Fruit fly (Drosophila melanogaster) whole organism, embryonic: ENCODE measurements around the gene CG34293.

Source experiments
- ATbp ChIP-seq: fragments of 200-800 bp; sonication (Bioruptor generic); optimal IDR thresholded peaks from 2 replicates; lab custom pipeline; 2017; ENCODE audit warnings: missing biosample characterization, mild to moderate bottlenecking, missing genetic modification characterization, missing genetic modification reagents
- Atf3 ChIP-seq: fragments of 200-800 bp; sonication (Bioruptor generic); optimal IDR thresholded peaks from 3 replicates; lab custom pipeline; 2016; ENCODE audit warnings: missing biosample characterization, missing genetic modification characterization
- Atf6 ChIP-seq: fragments of 200-800 bp; sonication (Bioruptor generic); IDR thresholded peaks from 2 replicates; pipeline ENCODE4 v1.3.6; 2022; ENCODE audit warnings: missing biosample characterization, missing genetic modification characterization
- BEAF-32 ChIP-seq: fragments of 200-800 bp; sonication (Bioruptor generic); optimal IDR thresholded peaks from 3 replicates; lab custom pipeline; 2017; ENCODE audit warnings: missing biosample characterization, missing genetic modification characterization, mild to moderate bottlenecking, moderate library complexity, missing genetic modification reagents
- CG10431 ChIP-seq: fragments of 200-800 bp; sonication (Bioruptor generic); optimal IDR thresholded peaks from 3 replicates; lab custom pipeline; 2018; ENCODE audit warnings: missing biosample characterization, mild to moderate bottlenecking, missing genetic modification characterization
- CG10543 ChIP-seq: fragments of 200-800 bp; sonication (Bioruptor generic); optimal IDR thresholded peaks from 3 replicates; lab custom pipeline; 2017; ENCODE audit warnings: missing biosample characterization, mild to moderate bottlenecking, missing genetic modification characterization, moderate library complexity
- CG10654 ChIP-seq: fragments of 200-800 bp; sonication (Bioruptor generic); optimal IDR thresholded peaks from 2 replicates; lab custom pipeline; 2016; ENCODE audit warnings: missing biosample characterization, missing genetic modification characterization
- CG10959 ChIP-seq: fragments of 200-800 bp; sonication (Bioruptor generic); IDR thresholded peaks from 2 replicates; pipeline ENCODE4 v1.3.6; 2022; ENCODE audit warnings: missing biosample characterization, missing genetic modification characterization
- CG1233 ChIP-seq: fragments of 200-800 bp; sonication (Bioruptor generic); optimal IDR thresholded peaks from 4 replicates; lab custom pipeline; 2018; ENCODE audit warnings: missing biosample characterization, mild to moderate bottlenecking, missing genetic modification characterization
- CG13296 ChIP-seq: fragments of 200-800 bp; sonication (Bioruptor generic); optimal IDR thresholded peaks from 3 replicates; lab custom pipeline; 2018; ENCODE audit warnings: missing biosample characterization, mild to moderate bottlenecking, missing genetic modification characterization
- CG13775 ChIP-seq: fragments of 200-800 bp; sonication (Bioruptor generic); optimal IDR thresholded peaks from 3 replicates; lab custom pipeline; 2017; ENCODE audit warnings: missing biosample characterization, mild to moderate bottlenecking, missing genetic modification characterization
- CG15269 ChIP-seq: fragments of 200-800 bp; sonication (Bioruptor generic); optimal IDR thresholded peaks from 2 replicates; lab custom pipeline; 2018; ENCODE audit warnings: missing biosample characterization, mild to moderate bottlenecking, missing genetic modification characterization, moderate library complexity
- CG15479 ChIP-seq: fragments of 200-800 bp; sonication (Bioruptor generic); optimal IDR thresholded peaks from 3 replicates; lab custom pipeline; 2019; ENCODE audit warnings: missing biosample characterization, mild to moderate bottlenecking, missing genetic modification characterization, moderate library complexity
- CG15696 ChIP-seq: fragments of 200-800 bp; sonication (Bioruptor generic); optimal IDR thresholded peaks from 2 replicates; lab custom pipeline; 2019; ENCODE audit warnings: missing biosample characterization, mild to moderate bottlenecking, missing genetic modification characterization, moderate library complexity
- CG1647 ChIP-seq: fragments of 200-800 bp; sonication (Bioruptor generic); optimal IDR thresholded peaks from 3 replicates; lab custom pipeline; 2016; ENCODE audit warnings: missing biosample characterization, missing genetic modification characterization
- CG17328 ChIP-seq: fragments of 200-800 bp; sonication (Bioruptor generic); IDR thresholded peaks from 2 replicates; pipeline ENCODE4 v1.3.6; 2022; ENCODE audit warnings: missing biosample characterization, missing genetic modification characterization
- CG17385 ChIP-seq: fragments of 200-800 bp; sonication (Bioruptor generic); optimal IDR thresholded peaks from 3 replicates; lab custom pipeline; 2018; ENCODE audit warnings: missing biosample characterization, mild to moderate bottlenecking, missing genetic modification characterization
- CG18011 ChIP-seq: fragments of 200-800 bp; sonication (Bioruptor generic); optimal IDR thresholded peaks from 2 replicates; lab custom pipeline; 2017; ENCODE audit warnings: missing biosample characterization, missing genetic modification characterization, mild to moderate bottlenecking, moderate library complexity, missing genotype
- CG2120 ChIP-seq: fragments of 200-800 bp; sonication (Bioruptor generic); optimal IDR thresholded peaks from 3 replicates; lab custom pipeline; 2016; ENCODE audit warnings: missing biosample characterization, missing genetic modification characterization
- CG2875 ChIP-seq: fragments of 200-800 bp; sonication (Bioruptor generic); optimal IDR thresholded peaks from 2 replicates; lab custom pipeline; 2017; ENCODE audit warnings: missing biosample characterization, mild to moderate bottlenecking, missing genetic modification characterization, missing genetic modification reagents
- CG3726 ChIP-seq: fragments of 200-800 bp; sonication (Bioruptor generic); IDR thresholded peaks from 3 replicates; pipeline ENCODE4, ENCODE4 v1.3.6; 2022; ENCODE audit warnings: missing biosample characterization, missing genetic modification characterization
- CG4730 ChIP-seq: fragments of 200-800 bp; sonication (Bioruptor generic); IDR thresholded peaks from 2 replicates; pipeline ENCODE4 v1.3.6; 2022; ENCODE audit warnings: missing biosample characterization, missing genetic modification characterization
- CG8765 ChIP-seq: fragments of 200-800 bp; sonication (Bioruptor generic); IDR thresholded peaks from 2 replicates; pipeline ENCODE4 v1.3.6; 2022; ENCODE audit warnings: missing biosample characterization, missing genetic modification characterization
- CG9932 ChIP-seq: fragments of 200-800 bp; sonication (Bioruptor generic); IDR thresholded peaks from 2 replicates; pipeline ENCODE4 v1.3.6; 2022; ENCODE audit warnings: missing biosample characterization, missing genetic modification characterization
- Dbx ChIP-seq: fragments of 200-800 bp; sonication (Bioruptor generic); IDR thresholded peaks from 3 replicates; pipeline ENCODE4 v1.3.6; 2022; ENCODE audit warnings: missing biosample characterization, missing genetic modification characterization
- HmgD ChIP-seq: fragments of 200-800 bp; sonication (Bioruptor generic); optimal IDR thresholded peaks from 3 replicates; lab custom pipeline; 2016; ENCODE audit warnings: missing biosample characterization, missing genetic modification characterization
- HmgZ ChIP-seq: fragments of 200-800 bp; sonication (Bioruptor generic); optimal IDR thresholded peaks from 2 replicates; lab custom pipeline; 2018; ENCODE audit warnings: missing biosample characterization, mild to moderate bottlenecking, missing genetic modification characterization
- Hsf ChIP-seq: fragments of 200-800 bp; sonication (Bioruptor generic); optimal IDR thresholded peaks from 3 replicates; lab custom pipeline; 2016; ENCODE audit warnings: missing biosample characterization, missing genetic modification characterization
- NfI ChIP-seq: fragments of 200-800 bp; sonication (Bioruptor generic); optimal IDR thresholded peaks from 3 replicates; lab custom pipeline; 2018; ENCODE audit warnings: missing biosample characterization, mild to moderate bottlenecking, missing genetic modification characterization, moderate library complexity
- Rfx ChIP-seq: fragments of 200-800 bp; sonication (Bioruptor generic); IDR thresholded peaks from 2 replicates; pipeline ENCODE4 v1.3.6; 2022; ENCODE audit warnings: missing biosample characterization, missing genetic modification characterization
- Spps ChIP-seq: fragments of 200-800 bp; sonication (Bioruptor generic); optimal IDR thresholded peaks from 2 replicates; lab custom pipeline; 2018; ENCODE audit warnings: missing biosample characterization, mild to moderate bottlenecking, missing genetic modification characterization
- Xrp1 ChIP-seq: fragments of 200-800 bp; sonication (Bioruptor generic); IDR thresholded peaks from 2 replicates; pipeline ENCODE4 v1.3.6; 2022; ENCODE audit warnings: missing biosample characterization, missing genetic modification characterization
- aop ChIP-seq: fragments of 200-800 bp; sonication (Bioruptor generic); IDR thresholded peaks from 2 replicates; pipeline ENCODE4 v1.3.6; 2022; ENCODE audit warnings: missing biosample characterization, missing genetic modification characterization
- bsh ChIP-seq, 2 experiments: fragments of 200-800 bp; sonication (Bioruptor generic); optimal IDR thresholded peaks; 2 replicates each; lab custom pipeline; 2017 to 2018; ENCODE audit warnings: mild to moderate bottlenecking in 2 of 2, missing biosample characterization in 2 of 2, missing genetic modification characterization in 2 of 2, moderate library complexity in 1 of 2
- dan ChIP-seq: fragments of 200-800 bp; sonication (Bioruptor generic); IDR thresholded peaks from 2 replicates; pipeline ENCODE4 v1.3.6; 2022; ENCODE audit warnings: missing biosample characterization, missing genetic modification characterization
- dmrt11E ChIP-seq: fragments of 200-800 bp; sonication (Bioruptor generic); optimal IDR thresholded peaks from 3 replicates; lab custom pipeline; 2018; ENCODE audit warnings: missing biosample characterization, mild to moderate bottlenecking, missing genetic modification characterization, moderate library complexity
- fd3F ChIP-seq: fragments of 200-800 bp; sonication (Bioruptor generic); optimal IDR thresholded peaks from 2 replicates; lab custom pipeline; 2018; ENCODE audit warnings: missing biosample characterization, mild to moderate bottlenecking, missing genetic modification characterization, moderate library complexity
- fd64A ChIP-seq: fragments of 200-800 bp; sonication (Bioruptor generic); optimal IDR thresholded peaks from 3 replicates; lab custom pipeline; 2018; ENCODE audit warnings: missing biosample characterization, mild to moderate bottlenecking, missing genetic modification characterization
- gce ChIP-seq: fragments of 200-800 bp; sonication (Bioruptor generic); IDR thresholded peaks from 3 replicates; pipeline ENCODE4 v1.3.6; 2022; ENCODE audit warnings: missing biosample characterization, missing genetic modification characterization
- grn ChIP-seq: fragments of 200-800 bp; sonication (Bioruptor generic); optimal IDR thresholded peaks from 3 replicates; lab custom pipeline; 2017; ENCODE audit warnings: missing biosample characterization, missing genetic modification characterization
- insv ChIP-seq, 2 experiments: fragments of 200-800 bp; sonication (Bioruptor generic); optimal IDR thresholded peaks; 3 replicates each; lab custom pipeline; 2016 to 2018; ENCODE audit warnings: missing biosample characterization in 2 of 2, missing genetic modification characterization in 2 of 2
- kah ChIP-seq: fragments of 200-800 bp; sonication (Bioruptor generic); optimal IDR thresholded peaks from 2 replicates; lab custom pipeline; 2018; ENCODE audit warnings: missing biosample characterization, mild to moderate bottlenecking, missing genetic modification characterization
- prd ChIP-seq, 3 experiments: fragments of >200 bp in 2 of 3; fragments of 200-800 bp in 1 of 3; sonication (Bioruptor generic) in 1 of 3; optimal IDR thresholded peaks in 2 of 3; IDR thresholded peaks in 1 of 3; 2 replicates in 2 of 3; 3 replicates in 1 of 3; pipeline versions ENCODE4 v1.3.6 to Lab custom; 2017 to 2022; ENCODE audit warnings: missing biosample characterization in 1 of 3, missing genetic modification characterization in 1 of 3
- pum ChIP-seq: fragments of 200-800 bp; sonication (Bioruptor generic); optimal IDR thresholded peaks from 2 replicates; lab custom pipeline; 2016; ENCODE audit warnings: missing biosample characterization, missing genetic modification characterization
- schlank ChIP-seq: fragments of 200-800 bp; sonication (Bioruptor generic); optimal IDR thresholded peaks from 2 replicates; lab custom pipeline; 2018; ENCODE audit warnings: missing biosample characterization, mild to moderate bottlenecking, missing genetic modification characterization
- trh ChIP-seq: fragments of 200-800 bp; sonication (Bioruptor generic); optimal IDR thresholded peaks from 2 replicates; lab custom pipeline; 2016; ENCODE audit warnings: missing biosample characterization, missing genetic modification characterization
- tup ChIP-seq: fragments of 200-800 bp; sonication (Bioruptor generic); optimal IDR thresholded peaks from 2 replicates; lab custom pipeline; 2016; ENCODE audit warnings: missing biosample characterization, mild to moderate bottlenecking, missing genetic modification characterization, moderate library complexity
- vfl ChIP-seq: fragments of 200-800 bp; sonication (Bioruptor generic); optimal IDR thresholded peaks from 2 replicates; lab custom pipeline; 2016; ENCODE audit warnings: missing biosample characterization, missing genetic modification characterization

The CG34293 gene

DNA sequence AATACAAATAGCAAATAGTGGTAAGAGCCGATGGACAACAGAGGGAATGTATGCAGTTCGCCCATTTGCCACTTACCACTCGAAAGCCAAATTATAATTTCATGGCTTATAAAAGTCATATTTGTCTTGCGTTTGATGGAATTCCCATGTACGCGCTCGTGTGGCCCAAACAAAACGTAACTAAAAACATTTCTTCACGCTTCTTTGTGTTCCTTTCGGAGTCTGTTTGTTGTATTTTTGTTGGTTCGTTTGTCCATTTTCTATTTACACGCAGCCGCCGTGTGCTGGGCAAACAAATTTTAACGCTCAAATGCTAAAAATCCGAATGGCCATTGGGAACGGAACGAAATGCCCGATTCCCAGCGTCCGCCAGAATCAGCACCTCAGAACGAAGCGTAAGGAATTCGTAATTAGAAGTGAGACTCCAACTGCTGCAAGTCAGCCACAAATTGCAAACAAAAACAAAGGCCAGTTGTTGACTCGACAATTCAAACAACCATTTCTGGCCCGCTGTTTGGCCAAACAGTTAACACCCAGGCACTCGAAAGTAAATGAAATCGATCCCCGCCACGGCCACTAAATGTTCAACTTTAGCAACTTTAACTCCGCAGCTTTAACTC lies 43.5 kb upstream of the CG34293 start (continued):
- TF ChIP-seq CG15696 (tag; lab: Kevin White, UChicago) (peak; percentile 73), Rfx (GFP tag; lab: Robert Waterston, UW) (peak; percentile 44), CG15269 (peak; percentile 7), CG2875 (peak; percentile 66), CG17385 (GFP tag; lab: Kevin White, UChicago) (peak; percentile 30), CG10543 (peak; percentile 29), Spps (tag; lab: Kevin White, UChicago) (peak; percentile 5), CG8765 (no peak), CG9932 (peak; percentile 42; the same call in 1 of the 2 replicates), bsh (GFP tag; optimal IDR thresholded peaks at IDR 0.05; lab: Kevin White, UChicago) (peak in 1 of 2 experiments; percentile 46), tup (GFP tag; lab: Kevin White, UChicago) (peak; percentile 38), CG17328 (GFP tag; lab: Robert Waterston, UW) (peak; percentile 47; the same call in 1 of the 2 replicates), CG2120 (GFP tag; lab: Kevin White, UChicago) (no peak), Atf3 (peak; percentile 15), CG1647 (GFP tag; lab: Kevin White, UChicago) (peak; percentile 6), CG3726 (GFP tag; lab: Robert Waterston, UW) (0 out of 3 replicates have a peak, but pooled peaks have one; percentile 42), grn (GFP tag; lab: Kevin White, UChicago) (peak; percentile 26), CG13775 (no peak), CG15479 (peak; percentile 2), Dbx (GFP tag; lab: Robert Waterston, UW) (0 out of 3 replicates have a peak, but pooled peaks have one; percentile 42), fd64A (GFP tag; lab: Kevin White, UChicago) (peak; percentile 34), insv (GFP tag; optimal IDR thresholded peaks at IDR 0.05; lab: Kevin White, UChicago) (no peak), ATbp (peak; percentile 79), Xrp1 (peak; percentile 68; the same call in 1 of the 2 replicates), HmgZ (tag; lab: Kevin White, UChicago) (peak; percentile 9), schlank (tag; lab: Kevin White, UChicago) (peak; percentile 33), dan (GFP tag; lab: Robert Waterston, UW) (no peak), HmgD (no peak), CG1233 (GFP tag; lab: Kevin White, UChicago) (peak; percentile 60), prd (optimal IDR thresholded peaks at IDR 0.05; lab: Kevin White, UChicago) (no peak), prd (GFP tag; IDR thresholded peaks at IDR 0.05; lab: Robert Waterston, UW) (peak; percentile 59), kah (GFP tag; lab: Kevin White, UChicago) (peak; percentile 17), fd3F (GFP tag; lab: Kevin White, UChicago) (no peak), BEAF-32 (GFP tag; lab: Kevin White, UChicago) (no peak), CG10959 (GFP tag; lab: Robert Waterston, UW) (0 out of 2 replicates have a peak, but pooled peaks have one; percentile 16), CG4730 (GFP tag; lab: Robert Waterston, UW) (no peak), Atf6 (GFP tag; lab: Robert Waterston, UW) (no peak), CG10431 (GFP tag; lab: Kevin White, UChicago) (peak; percentile 10), trh (GFP tag; lab: Kevin White, UChicago) (peak; percentile 35), pum (peak; percentile 17), vfl (no peak), CG13296 (peak; percentile 22), aop (GFP tag; lab: Robert Waterston, UW) (no peak), NfI (GFP tag; lab: Kevin White, UChicago) (no peak), Hsf (GFP tag; lab: Kevin White, UChicago) (no peak), CG18011 (GFP tag; lab: Kevin White, UChicago) (no peak), CG10654 (GFP tag; lab: Kevin White, UChicago) (peak; percentile 28), dmrt11E (peak; percentile 4), gce (GFP tag; lab: Robert Waterston, UW) (peak; percentile 70; the same call in 1 of the 3 replicates)
